Worm (Caenorhabditis elegans): ENCODE data around the gene B0507.6.
"Not testable (repeated sequence)": the region's sequence is repeated elsewhere in the genome, so short reads cannot be mapped to it uniquely, and the experiment has no call there.

The B0507.6 gene

ce11 chrV:8745858-8746257, at the start of gene B0507.6:
Gene B0507.6, plus strand, starts transcription at chrV:8746158.
- TF ChIP-seq dmd-4 (tag; optimal IDR thresholded peaks at IDR 0.05) (no peak), ZK546.5 (tag; optimal IDR thresholded peaks at IDR 0.05) (no peak), R02D3.7 (tag; optimal IDR thresholded peaks at IDR 0.05) (no peak), skn-1 (tag; optimal IDR thresholded peaks at IDR 0.05) (no peak), aly-2 (tag; optimal IDR thresholded peaks at IDR 0.05) (no peak), F13H6.1 (tag; optimal IDR thresholded peaks at IDR 0.05) (no peak), Y55F3AM.14 (GFP tag; optimal IDR thresholded peaks at IDR 0.05) (no peak), peb-1 (tag; optimal IDR thresholded peaks at IDR 0.05) (no peak), nhr-77 (tag; optimal IDR thresholded peaks at IDR 0.05) (no peak), unc-39 (tag; optimal IDR thresholded peaks at IDR 0.05) (no peak)

- not testable (repeated sequence) for TF ChIP-seq elt-3, egl-27, nhr-23 (tag; optimal IDR thresholded peaks at IDR 0.05)
These were observed 49.7 kb upstream of the B0507.6 start, which contains the start of gene ZC190.10 for ce11 chrV:8696218-8696617. Gene ZC190.10, minus strand, starts transcription at chrV:8696318.

ce11 chrV:8711910-8712309, 34.0 kb upstream of the B0507.6 start, which contains the start of gene ZC178.2:
Gene ZC178.2, minus strand, starts transcription at chrV:8712010.
- TF ChIP-seq mdl-1 (tag; optimal IDR thresholded peaks at IDR 0.05) (no peak), nhr-11 (tag; optimal IDR thresholded peaks at IDR 0.05) (no peak), egl-27 (tag; optimal IDR thresholded peaks at IDR 0.05) (no peak), ZK546.5 (tag; optimal IDR thresholded peaks at IDR 0.05) (no peak), ceh-16 (tag; optimal IDR thresholded peaks at IDR 0.05) (no peak)

- TF ChIP-seq skn-1 (tag; optimal IDR thresholded peaks at IDR 0.05), result no peak
- TF ChIP-seq sma-9 (GFP tag; optimal IDR thresholded peaks at IDR 0.05), result peak; percentile 45
- no peak for TF ChIP-seq sma-9 (tag; optimal IDR thresholded peaks at IDR 0.05)
- no peak for TF ChIP-seq elt-1 (tag; optimal IDR thresholded peaks at IDR 0.05)
These were observed 29.8 kb upstream of the B0507.6 start, which contains the start of gene glr-5 for ce11 chrV:8716175-8716574. Gene glr-5, plus strand, starts transcription at chrV:8716495.

- TF ChIP-seq R02D3.7 (tag; optimal IDR thresholded peaks at IDR 0.05), result no peak
- TF ChIP-seq snpc-4 (tag; optimal IDR thresholded peaks at IDR 0.05), result no peak
- no peak for TF ChIP-seq mab-5 (tag; optimal IDR thresholded peaks at IDR 0.05)
- no peak for TF ChIP-seq F13H6.1 (tag; optimal IDR thresholded peaks at IDR 0.05)
- TF ChIP-seq zag-1 (tag; optimal IDR thresholded peaks at IDR 0.05), result no peak
- TF ChIP-seq elt-1 (tag; optimal IDR thresholded peaks at IDR 0.05), result no peak
- TF ChIP-seq ztf-4 (tag; optimal IDR thresholded peaks at IDR 0.05), result no peak
- TF ChIP-seq nhr-23 (tag; optimal IDR thresholded peaks at IDR 0.05), result no peak
- TF ChIP-seq sma-3 (GFP tag; optimal IDR thresholded peaks at IDR 0.05), result no peak
- no peak for TF ChIP-seq unc-39 (tag; optimal IDR thresholded peaks at IDR 0.05)
- no peak for TF ChIP-seq ceh-16 (tag; optimal IDR thresholded peaks at IDR 0.05)
- no peak for TF ChIP-seq unc-62 (GFP tag; optimal IDR thresholded peaks at IDR 0.05)
- TF ChIP-seq sem-4 (tag; optimal IDR thresholded peaks at IDR 0.05), result no peak
- TF ChIP-seq nhr-77 (tag; optimal IDR thresholded peaks at IDR 0.05), result no peak
These were observed 27.6 kb upstream of the B0507.6 start for ce11 chrV:8718399-8718798.

ce11 chrV:8722160-8722559, 23.8 kb upstream of the B0507.6 start, which contains the start of gene ZC196.8:
Gene ZC196.8, minus strand, starts transcription at chrV:8722260.
- not testable (repeated sequence) for TF ChIP-seq fos-1, nhr-21, ceh-16 (tag; optimal IDR thresholded peaks at IDR 0.05)

ce11 chrV:8726228-8726627, 19.7 kb upstream of the B0507.6 start, which contains the start of gene droe-8:
Gene droe-8, plus strand, starts transcription at chrV:8726528.
- TF ChIP-seq nhr-23 (tag; optimal IDR thresholded peaks at IDR 0.05); nhr-11 (tag; optimal IDR thresholded peaks at IDR 0.05); ama-1 (optimal IDR thresholded peaks at IDR 0.05): not testable (repeated sequence)

- no peak for TF ChIP-seq lin-39 (tag; optimal IDR thresholded peaks at IDR 0.05)
These were observed 18.9 kb upstream of the B0507.6 start, which contains the start of gene ZC196.9 for ce11 chrV:8727077-8727476. Gene ZC196.9, minus strand, starts transcription at chrV:8727177.

Data from whole organism, L2 larva.